Worm (Caenorhabditis elegans): ENCODE measurements around the gene oxi-1.

DNA sequence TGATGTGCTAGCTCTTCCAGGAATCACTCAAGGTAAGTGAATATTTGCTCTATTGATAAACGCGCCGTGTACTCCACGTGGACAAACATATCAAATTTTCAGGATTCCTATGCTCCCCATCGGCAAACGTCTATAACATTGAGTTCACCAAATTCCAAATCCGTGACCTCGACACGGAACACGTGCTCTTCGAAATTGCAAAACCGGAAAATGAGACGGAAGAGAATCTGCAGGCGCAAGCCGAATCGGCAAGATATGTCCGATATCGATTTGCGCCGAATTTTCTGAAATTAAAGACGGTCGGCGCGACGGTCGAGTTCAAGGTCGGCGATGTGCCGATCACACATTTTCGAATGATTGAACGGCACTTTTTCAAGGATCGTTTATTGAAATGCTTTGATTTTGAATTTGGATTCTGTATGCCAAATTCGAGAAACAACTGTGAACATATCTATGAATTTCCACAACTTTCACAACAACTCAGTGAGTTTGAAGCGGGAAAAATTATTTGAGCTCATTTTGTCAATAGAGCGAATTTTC lies 49.7 kb downstream of the oxi-1 start:
- TF ChIP-seq unc-62 (GFP tag; optimal IDR thresholded peaks at IDR 0.05) (no peak), mep-1 (tag; optimal IDR thresholded peaks at IDR 0.05) (no peak), elt-2 (tag; optimal IDR thresholded peaks at IDR 0.05) (no peak), ets-5 (GFP tag; IDR thresholded peaks at IDR 0.05) (no peak), fos-1 (tag; optimal IDR thresholded peaks at IDR 0.05) (no peak), lsy-2 (tag; optimal IDR thresholded peaks at IDR 0.05) (no peak)

All from whole organism, L1 larva.